Worm (Caenorhabditis elegans) whole organism, mixed stage, embryonic: ENCODE data around the gene smu-2.
A peak's percentile ranks its signal among the peaks of the same experiment; 100 is the strongest.

Experiments used
- M03D4.4 ChIP-seq: sonication (generic microtip); optimal IDR thresholded peaks from 2 replicates; lab custom pipeline; 2017; ENCODE audit warnings: mild to moderate bottlenecking, missing genetic modification characterization, missing compliant biosample characterization
- bed-3 ChIP-seq: fragments of 200-800 bp; sonication (Bioruptor generic); optimal IDR thresholded peaks from 3 replicates; lab custom pipeline; 2018; ENCODE audit warnings: mild to moderate bottlenecking, missing genetic modification characterization, moderate library complexity, missing compliant biosample characterization
- blmp-1 ChIP-seq: fragments of 150-350 bp; optimal IDR thresholded peaks from 2 replicates; lab custom pipeline; 2014; ENCODE audit warnings: missing biosample characterization, missing genetic modification characterization
- ceh-39 ChIP-seq: fragments of 150-350 bp; optimal IDR thresholded peaks from 2 replicates; lab custom pipeline; 2014; ENCODE audit warnings: missing biosample characterization, missing genetic modification characterization
- ceh-43 ChIP-seq: fragments of 200-800 bp; sonication (Bioruptor generic); optimal IDR thresholded peaks from 2 replicates; lab custom pipeline; 2018; ENCODE audit warnings: mild to moderate bottlenecking, missing genetic modification characterization, moderate library complexity, missing compliant biosample characterization
- ceh-83 ChIP-seq: fragments of 200-800 bp; sonication (Bioruptor generic); optimal IDR thresholded peaks from 2 replicates; lab custom pipeline; 2018; ENCODE audit warnings: mild to moderate bottlenecking, missing genetic modification characterization, missing compliant biosample characterization
- ces-1 ChIP-seq: fragments of 150-350 bp; optimal IDR thresholded peaks from 2 replicates; lab custom pipeline; 2014; ENCODE audit warnings: missing biosample characterization, missing genetic modification reagents, missing genetic modification characterization
- cnd-1 ChIP-seq: fragments of 200-800 bp; sonication (Bioruptor generic); optimal IDR thresholded peaks from 2 replicates; lab custom pipeline; 2018; ENCODE audit warnings: mild to moderate bottlenecking, missing genetic modification characterization, missing compliant biosample characterization
- drap-1 ChIP-seq: fragments of 200-800 bp; sonication (Bioruptor generic); optimal IDR thresholded peaks from 3 replicates; lab custom pipeline; 2018; ENCODE audit warnings: mild to moderate bottlenecking, missing genetic modification characterization, missing compliant biosample characterization
- elt-3 ChIP-seq: fragments of 150-350 bp; optimal IDR thresholded peaks from 2 replicates; lab custom pipeline; 2014; ENCODE audit warnings: missing biosample characterization, missing genetic modification characterization
- flh-1 ChIP-seq: fragments of 200-800 bp; sonication (Bioruptor generic); optimal IDR thresholded peaks from 2 replicates; lab custom pipeline; 2018; ENCODE audit warnings: mild to moderate bottlenecking, missing genetic modification characterization, moderate library complexity, missing compliant biosample characterization
- ham-2 ChIP-seq: fragments of 200-800 bp; sonication (Bioruptor generic); optimal IDR thresholded peaks from 2 replicates; lab custom pipeline; 2018; ENCODE audit warnings: mild to moderate bottlenecking, missing genetic modification characterization, missing compliant biosample characterization
- hlh-1 ChIP-seq: fragments of 150-350 bp; optimal IDR thresholded peaks from 2 replicates; lab custom pipeline; 2014; ENCODE audit warnings: missing biosample characterization, missing genetic modification reagents, missing genetic modification characterization
- lin-13 ChIP-seq: fragments of 150-350 bp; optimal IDR thresholded peaks from 2 replicates; lab custom pipeline; 2014; ENCODE audit warnings: missing biosample characterization, missing genetic modification characterization
- lin-32 ChIP-seq: fragments of 200-800 bp; sonication (Bioruptor generic); optimal IDR thresholded peaks from 2 replicates; lab custom pipeline; 2018; ENCODE audit warnings: mild to moderate bottlenecking, missing genetic modification characterization, missing compliant biosample characterization
- mab-5 ChIP-seq: fragments of 150-350 bp; optimal IDR thresholded peaks from 2 replicates; lab custom pipeline; 2014; ENCODE audit warnings: missing biosample characterization, missing genetic modification characterization
- mep-1 ChIP-seq: fragments of 150-350 bp; optimal IDR thresholded peaks from 2 replicates; lab custom pipeline; 2017; ENCODE audit warnings: missing biosample characterization, missing genetic modification reagents, missing genetic modification characterization, inconsistent platforms
- mls-2 ChIP-seq: sonication (generic microtip); optimal IDR thresholded peaks from 2 replicates; lab custom pipeline; 2016; ENCODE audit warnings: mild to moderate bottlenecking, missing genetic modification characterization, moderate library complexity, missing compliant biosample characterization
- nhr-12 ChIP-seq: fragments of 150-350 bp; optimal IDR thresholded peaks from 2 replicates; lab custom pipeline; 2014; ENCODE audit warnings: missing biosample characterization, missing genetic modification characterization
- nhr-2 ChIP-seq: fragments of 150-350 bp; optimal IDR thresholded peaks from 2 replicates; lab custom pipeline; 2014; ENCODE audit warnings: missing biosample characterization, missing genetic modification characterization
- nhr-237 ChIP-seq: fragments of 150-350 bp; optimal IDR thresholded peaks from 2 replicates; lab custom pipeline; 2014; ENCODE audit warnings: missing biosample characterization, missing genetic modification characterization
- nhr-28 ChIP-seq: fragments of 150-350 bp; optimal IDR thresholded peaks from 2 replicates; lab custom pipeline; 2014; ENCODE audit warnings: missing biosample characterization, missing genetic modification characterization
- nhr-76 ChIP-seq: sonication (generic microtip); optimal IDR thresholded peaks from 2 replicates; lab custom pipeline; 2017; ENCODE audit warnings: missing biosample characterization, missing genetic modification characterization
- pha-4 ChIP-seq: fragments of 150-350 bp; optimal IDR thresholded peaks from 2 replicates; lab custom pipeline; 2018; ENCODE audit warnings: missing biosample characterization, missing genetic modification reagents, missing genetic modification characterization
- sem-2 ChIP-seq: fragments of 200-800 bp; sonication (Bioruptor generic); optimal IDR thresholded peaks from 2 replicates; lab custom pipeline; 2018; ENCODE audit warnings: mild to moderate bottlenecking, missing genetic modification characterization, missing compliant biosample characterization
- snpc-4 ChIP-seq: fragments of 150-350 bp; optimal IDR thresholded peaks from 2 replicates; lab custom pipeline; 2014; ENCODE audit warnings: missing biosample characterization, missing genetic modification characterization
- sptf-1 ChIP-seq: sonication (generic microtip); optimal IDR thresholded peaks from 2 replicates; lab custom pipeline; 2017; ENCODE audit warnings: mild to moderate bottlenecking, missing genetic modification characterization, moderate library complexity, missing compliant biosample characterization
- tbx-8 ChIP-seq: fragments of 200-800 bp; sonication (Bioruptor generic); optimal IDR thresholded peaks from 2 replicates; lab custom pipeline; 2018; ENCODE audit warnings: mild to moderate bottlenecking, missing genetic modification characterization, moderate library complexity, missing compliant biosample characterization
- unc-120 ChIP-seq: sonication (generic microtip); optimal IDR thresholded peaks from 2 replicates; lab custom pipeline; 2017; ENCODE audit warnings: missing genetic modification characterization, missing compliant biosample characterization; ENCODE audit not compliant: poor library complexity, severe bottlenecking
- unc-39 ChIP-seq: fragments of 150-350 bp; optimal IDR thresholded peaks from 2 replicates; lab custom pipeline; 2014; ENCODE audit warnings: missing biosample characterization, missing genetic modification characterization
- unc-62 ChIP-seq: fragments of 150-350 bp; optimal IDR thresholded peaks from 2 replicates; lab custom pipeline; 2014; ENCODE audit warnings: missing biosample characterization, missing genetic modification reagents, missing genetic modification characterization
- zip-8 ChIP-seq: fragments of 150-350 bp; optimal IDR thresholded peaks from 2 replicates; lab custom pipeline; 2014; ENCODE audit warnings: missing biosample characterization, missing genetic modification characterization
- ztf-11 ChIP-seq: fragments of 150-350 bp; optimal IDR thresholded peaks from 2 replicates; lab custom pipeline; 2014; ENCODE audit warnings: missing biosample characterization, missing genetic modification characterization

smu-2 gene

DNA sequence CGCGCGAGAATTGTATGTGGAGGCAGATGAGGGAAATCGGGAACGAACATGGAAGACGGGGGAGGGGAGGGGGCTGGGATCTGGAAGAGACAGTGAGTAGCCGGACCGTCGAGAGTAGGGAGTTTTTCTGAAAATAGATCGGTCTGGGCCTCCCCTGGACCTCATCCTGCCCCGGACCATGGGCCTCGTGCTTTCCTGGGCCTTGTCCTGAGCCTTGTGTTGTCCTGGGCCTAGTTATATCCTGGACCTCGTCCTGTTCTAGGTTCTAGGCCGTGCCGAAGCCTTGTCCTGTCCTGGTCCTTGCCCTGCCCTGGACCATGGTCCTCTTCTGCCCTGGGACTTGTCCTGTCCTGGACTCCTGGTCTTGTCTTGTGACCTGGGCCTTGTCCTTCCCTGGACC is 44.8 kb upstream of the smu-2 start:
- no peak for TF ChIP-seq hlh-1 (tag; lab: Kevin White, UChicago)
- TF ChIP-seq cnd-1 (tag; lab: Kevin White, UChicago): no peak
- peak; percentile 33 for TF ChIP-seq ceh-83 (GFP tag; lab: Kevin White, UChicago)
- TF ChIP-seq elt-3 (tag; lab: Kevin White, UChicago): no peak
- no peak for TF ChIP-seq mls-2 (tag; lab: Kevin White, UChicago)
- no peak for TF ChIP-seq nhr-237 (tag; lab: Kevin White, UChicago)
- TF ChIP-seq mep-1: no peak

- TF ChIP-seq lin-13 (no peak), blmp-1 (tag; lab: Kevin White, UChicago) (peak; percentile 90)
These were observed 43.9 kb upstream of the smu-2 start for ce11 chrII:3438280-3438679.

- TF ChIP-seq ham-2 (peak; percentile 68), ceh-39 (tag; lab: Kevin White, UChicago) (no peak), nhr-2 (no peak), lin-13 (no peak), pha-4 (no peak), drap-1 (GFP tag; lab: Kevin White, UChicago) (peak; percentile 68), sem-2 (GFP tag; lab: Kevin White, UChicago) (peak; percentile 55), lin-32 (GFP tag; lab: Kevin White, UChicago) (peak; percentile 65), nhr-76 (tag; lab: Kevin White, UChicago) (no peak), ceh-43 (GFP tag; lab: Kevin White, UChicago) (no peak), bed-3 (GFP tag; lab: Kevin White, UChicago) (peak; percentile 33), mls-2 (tag; lab: Kevin White, UChicago) (peak; percentile 64), hlh-1 (tag; lab: Kevin White, UChicago) (no peak), zip-8 (tag; lab: Kevin White, UChicago) (no peak), M03D4.4 (tag; lab: Kevin White, UChicago) (peak; percentile 76), tbx-8 (GFP tag; lab: Kevin White, UChicago) (no peak), mab-5 (tag; lab: Kevin White, UChicago) (no peak), blmp-1 (tag; lab: Kevin White, UChicago) (no peak), nhr-12 (tag; lab: Kevin White, UChicago) (no peak), mep-1 (no peak), ces-1 (GFP tag; lab: Kevin White, UChicago) (no peak), flh-1 (GFP tag; lab: Kevin White, UChicago) (peak; percentile 24), snpc-4 (tag; lab: Kevin White, UChicago) (no peak), unc-62 (no peak), unc-120 (tag; lab: Kevin White, UChicago) (peak; percentile 37), cnd-1 (tag; lab: Kevin White, UChicago) (peak; percentile 66), nhr-237 (tag; lab: Kevin White, UChicago) (no peak), ztf-11 (no peak), sptf-1 (tag; lab: Kevin White, UChicago) (peak; percentile 71), unc-39 (tag; lab: Kevin White, UChicago) (no peak), ceh-83 (GFP tag; lab: Kevin White, UChicago) (peak; percentile 88)
These were observed 42.9 kb upstream of the smu-2 start for ce11 chrII:3439244-3439698.

DNA sequence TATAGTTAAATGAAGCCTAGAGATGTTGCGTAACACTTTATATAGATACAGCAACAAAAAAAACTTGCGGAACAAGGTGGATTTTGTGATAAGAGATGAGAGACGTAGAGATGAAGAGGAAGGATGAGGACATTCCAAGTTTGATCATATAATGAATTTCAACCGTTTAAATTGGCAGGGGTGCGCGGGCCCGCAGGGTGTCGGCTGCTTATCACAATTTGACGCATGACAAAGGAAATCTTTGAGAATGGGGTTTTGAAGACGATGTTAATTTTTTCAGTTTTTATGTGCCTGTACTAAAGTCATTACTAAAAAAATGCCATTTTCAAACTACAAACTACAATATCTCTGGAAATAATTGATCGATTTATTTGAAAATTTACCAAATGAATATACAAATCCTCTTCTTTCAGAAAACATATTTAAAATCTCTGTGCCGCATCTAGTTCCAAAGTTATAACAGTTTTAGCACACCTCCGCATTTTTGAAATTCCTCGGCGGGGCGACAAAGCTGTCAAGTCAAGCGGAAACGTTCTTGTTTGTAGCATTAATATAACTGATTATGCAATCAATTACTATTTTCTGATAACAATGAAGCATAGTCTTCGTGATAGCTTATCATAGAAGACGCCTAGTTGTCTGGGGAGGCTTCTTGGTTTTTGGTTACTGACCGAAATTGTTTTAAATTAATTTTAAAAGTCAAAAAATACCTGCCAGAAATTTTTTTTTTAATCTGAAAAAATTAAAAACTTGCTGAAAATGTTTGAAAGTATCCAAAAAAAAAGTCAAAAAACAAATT is 42.2 kb upstream of the smu-2 start:
- no peak for TF ChIP-seq pha-4
- TF ChIP-seq drap-1 (GFP tag; lab: Kevin White, UChicago): no peak
- TF ChIP-seq unc-62: no peak
- TF ChIP-seq ceh-39 (tag; lab: Kevin White, UChicago): no peak
- TF ChIP-seq zip-8 (tag; lab: Kevin White, UChicago): peak; percentile 64
- no peak for TF ChIP-seq nhr-28
